Fruit fly (Drosophila melanogaster): ENCODE results near the gene Qsox3.

Qsox3 gene

DNA sequence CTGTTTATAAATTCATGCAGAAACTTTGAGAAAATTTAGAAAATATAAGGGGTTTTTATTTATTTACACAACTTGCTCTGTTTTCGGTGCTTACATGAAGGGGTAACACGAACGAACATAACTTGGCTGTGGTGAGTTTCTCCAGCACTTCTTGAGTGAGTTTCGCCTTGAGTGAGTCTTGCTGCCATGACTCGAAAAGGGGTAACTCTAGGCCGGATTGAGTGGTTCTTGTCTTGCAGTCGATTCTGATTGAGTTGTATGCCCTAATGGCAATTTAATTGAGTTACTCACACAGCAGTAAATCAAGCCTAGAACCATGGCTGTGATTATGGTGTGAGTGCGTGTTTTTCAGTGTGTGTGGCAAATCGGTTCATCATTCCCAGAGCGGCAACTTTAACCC is 16.6 kb downstream of the Qsox3 start:
- TF ChIP-seq sv (GFP tag; optimal IDR thresholded peaks at IDR 0.05), result no peak
- no peak for TF ChIP-seq Rel (GFP tag; optimal IDR thresholded peaks at IDR 0.05)
- TF ChIP-seq Rel (tag; optimal IDR thresholded peaks at IDR 0.05), result no peak
- no peak for TF ChIP-seq HLH106 (tag; optimal IDR thresholded peaks at IDR 0.05)
- TF ChIP-seq ey (GFP tag; optimal IDR thresholded peaks at IDR 0.05), result no peak
- no peak for TF ChIP-seq Myc (optimal IDR thresholded peaks at IDR 0.05)
- no peak for TF ChIP-seq GATAd (GFP tag; optimal IDR thresholded peaks at IDR 0.05)
- TF ChIP-seq Dif (GFP tag; optimal IDR thresholded peaks at IDR 0.05; ENCODE audit: partially characterized antibody), result no peak
- no peak for TF ChIP-seq Hr78 (GFP tag; optimal IDR thresholded peaks at IDR 0.05)
- no peak for TF ChIP-seq sage (GFP tag; optimal IDR thresholded peaks at IDR 0.05)
- no peak for TF ChIP-seq N (GFP tag; optimal IDR thresholded peaks at IDR 0.05)
- no peak for TF ChIP-seq lola (GFP tag; optimal IDR thresholded peaks at IDR 0.05)
- TF ChIP-seq Hr83 (GFP tag; optimal IDR thresholded peaks at IDR 0.05; ENCODE audit: poor library complexity, severe bottlenecking), result no peak
- TF ChIP-seq Sp1 (GFP tag; optimal IDR thresholded peaks at IDR 0.05), result no peak
- TF ChIP-seq pan (optimal IDR thresholded peaks at IDR 0.05), result no peak

- TF ChIP-seq CG32264 (GFP tag; optimal IDR thresholded peaks at IDR 0.05) (no peak), Dif (GFP tag; optimal IDR thresholded peaks at IDR 0.05; ENCODE audit: partially characterized antibody) (no peak), Abd-B (GFP tag; optimal IDR thresholded peaks at IDR 0.05) (no peak), Myc (optimal IDR thresholded peaks at IDR 0.05) (no peak), Jra (GFP tag; optimal IDR thresholded peaks at IDR 0.05) (no peak), foxo (GFP tag; optimal IDR thresholded peaks at IDR 0.05) (peak in 1 of 2 experiments; percentile 17), jim (GFP tag; optimal IDR thresholded peaks at IDR 0.05) (no peak), Sp1 (GFP tag; optimal IDR thresholded peaks at IDR 0.05) (peak; percentile 37), h (GFP tag; optimal IDR thresholded peaks at IDR 0.05) (peak; percentile 9), dsf (GFP tag; optimal IDR thresholded peaks at IDR 0.05; ENCODE audit: borderline replicate concordance) (no peak), psq (GFP tag; optimal IDR thresholded peaks at IDR 0.05) (peak; percentile 50), Vsx2 (GFP tag; optimal IDR thresholded peaks at IDR 0.05; ENCODE audit: partially characterized antibody) (no peak), OdsH (GFP tag; optimal IDR thresholded peaks at IDR 0.05) (peak; percentile 49), woc (GFP tag; optimal IDR thresholded peaks at IDR 0.05) (no peak), fru (GFP tag; optimal IDR thresholded peaks at IDR 0.05) (no peak), HLH106 (tag; optimal IDR thresholded peaks at IDR 0.05) (peak; percentile 9), GATAd (GFP tag; optimal IDR thresholded peaks at IDR 0.05) (no peak), tai (GFP tag; optimal IDR thresholded peaks at IDR 0.05) (no peak), Rel (GFP tag; optimal IDR thresholded peaks at IDR 0.05) (no peak), Rel (tag; optimal IDR thresholded peaks at IDR 0.05) (no peak), sv (GFP tag; optimal IDR thresholded peaks at IDR 0.05) (no peak), brk (GFP tag; optimal IDR thresholded peaks at IDR 0.05) (peak; percentile 9), rgr (GFP tag; optimal IDR thresholded peaks at IDR 0.05) (peak; percentile 63), CrebA (GFP tag; optimal IDR thresholded peaks at IDR 0.05; ENCODE audit: borderline replicate concordance) (no peak), Hnf4 (GFP tag; optimal IDR thresholded peaks at IDR 0.05) (no peak), ey (GFP tag; optimal IDR thresholded peaks at IDR 0.05) (peak; percentile 4), lola (GFP tag; optimal IDR thresholded peaks at IDR 0.05) (no peak), Hr78 (GFP tag; optimal IDR thresholded peaks at IDR 0.05) (no peak), Hr83 (GFP tag; optimal IDR thresholded peaks at IDR 0.05; ENCODE audit: poor library complexity, severe bottlenecking) (no peak), CG9705 (GFP tag; optimal IDR thresholded peaks at IDR 0.05) (no peak)
Measured at dm6 chr3R:21931346-21931745, 19.7 kb downstream of the Qsox3 start.

dm6 chr3R:21933952-21934351 is 22.3 kb downstream of the Qsox3 start:
- TF ChIP-seq psq (GFP tag; optimal IDR thresholded peaks at IDR 0.05) (no peak), dmrt93B (GFP tag; optimal IDR thresholded peaks at IDR 0.05) (no peak), sv (GFP tag; optimal IDR thresholded peaks at IDR 0.05) (no peak)

DNA sequence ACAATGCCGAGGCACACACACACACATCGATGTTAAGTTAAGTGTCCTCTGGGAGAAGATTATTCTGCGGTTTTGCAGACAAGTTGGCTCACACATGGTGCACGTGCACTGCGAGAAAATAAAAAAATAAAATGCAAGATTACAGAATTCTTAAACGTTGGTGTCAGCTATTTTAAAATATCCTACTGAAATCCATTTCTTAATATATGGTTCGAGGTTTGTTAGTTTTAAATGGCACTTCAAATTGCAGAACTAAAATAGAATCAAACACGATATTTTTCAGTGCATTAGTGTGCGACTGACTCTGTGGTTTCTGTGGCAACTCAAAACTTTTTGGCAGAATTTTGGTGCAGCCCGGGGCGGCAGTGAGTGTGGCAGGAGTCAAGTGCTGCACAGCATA is 23.6 kb downstream of the Qsox3 start:
- TF ChIP-seq Jra (GFP tag; optimal IDR thresholded peaks at IDR 0.05) (no peak), ey (GFP tag; optimal IDR thresholded peaks at IDR 0.05) (peak; percentile 46), Abd-B (GFP tag; optimal IDR thresholded peaks at IDR 0.05) (no peak), psq (GFP tag; optimal IDR thresholded peaks at IDR 0.05) (peak; percentile 5), h (GFP tag; optimal IDR thresholded peaks at IDR 0.05) (peak; percentile 48), OdsH (GFP tag; optimal IDR thresholded peaks at IDR 0.05) (peak; percentile 10), br (GFP tag; optimal IDR thresholded peaks at IDR 0.05) (peak; percentile 1), Myc (optimal IDR thresholded peaks at IDR 0.05) (no peak), Dif (GFP tag; optimal IDR thresholded peaks at IDR 0.05; ENCODE audit: partially characterized antibody) (no peak), tai (GFP tag; optimal IDR thresholded peaks at IDR 0.05) (no peak), Hnf4 (GFP tag; optimal IDR thresholded peaks at IDR 0.05) (peak; percentile 15), Dfd (GFP tag; optimal IDR thresholded peaks at IDR 0.05) (no peak), Sp1 (GFP tag; optimal IDR thresholded peaks at IDR 0.05) (peak; percentile 40), foxo (GFP tag; optimal IDR thresholded peaks at IDR 0.05) (peak in 1 of 2 experiments; percentile 59), rgr (GFP tag; optimal IDR thresholded peaks at IDR 0.05) (peak; percentile 38), fru (GFP tag; optimal IDR thresholded peaks at IDR 0.05) (peak; percentile 43), jim (GFP tag; optimal IDR thresholded peaks at IDR 0.05) (no peak), Vsx2 (GFP tag; optimal IDR thresholded peaks at IDR 0.05; ENCODE audit: partially characterized antibody) (no peak), GATAd (GFP tag; optimal IDR thresholded peaks at IDR 0.05) (no peak), dl (GFP tag; optimal IDR thresholded peaks at IDR 0.05; ENCODE audit: insufficient read depth in 1 of 2, partially characterized antibody in 2 of 2) (no peak), HLH106 (tag; optimal IDR thresholded peaks at IDR 0.05) (peak; percentile 49), CG32264 (GFP tag; optimal IDR thresholded peaks at IDR 0.05) (no peak), lola (GFP tag; optimal IDR thresholded peaks at IDR 0.05) (no peak), Hr78 (GFP tag; optimal IDR thresholded peaks at IDR 0.05) (no peak), sage (GFP tag; optimal IDR thresholded peaks at IDR 0.05) (no peak)
